Fruit fly (Drosophila melanogaster) whole organism, embryonic: Measurements from ENCODE around the gene CG12951.
A peak's percentile ranks its signal among the peaks of the same experiment; 100 is the strongest.

Experiments
- Blimp-1 ChIP-seq: fragments of 200-800 bp; sonication (Bioruptor generic); optimal IDR thresholded peaks from 3 replicates; lab custom pipeline; 2018; ENCODE audit warnings: missing biosample characterization, missing genetic modification characterization, mild to moderate bottlenecking, moderate library complexity, missing genetic modification reagents
- CG1024 ChIP-seq: fragments of 200-800 bp; sonication (Bioruptor generic); IDR thresholded peaks from 2 replicates; pipeline ENCODE4 v1.3.6; 2022; ENCODE audit warnings: missing biosample characterization, missing genetic modification characterization
- CG10431 ChIP-seq: fragments of 200-800 bp; sonication (Bioruptor generic); optimal IDR thresholded peaks from 3 replicates; lab custom pipeline; 2018; ENCODE audit warnings: missing biosample characterization, mild to moderate bottlenecking, missing genetic modification characterization
- CG10543 ChIP-seq: fragments of 200-800 bp; sonication (Bioruptor generic); optimal IDR thresholded peaks from 3 replicates; lab custom pipeline; 2017; ENCODE audit warnings: missing biosample characterization, mild to moderate bottlenecking, missing genetic modification characterization, moderate library complexity
- CG12071 ChIP-seq: fragments of 200-800 bp; sonication (Bioruptor generic); optimal IDR thresholded peaks from 3 replicates; lab custom pipeline; 2018; ENCODE audit warnings: missing biosample characterization, mild to moderate bottlenecking, missing genetic modification characterization
- CG13624 ChIP-seq: fragments of 200-800 bp; sonication (Bioruptor generic); optimal IDR thresholded peaks from 2 replicates; lab custom pipeline; 2016; ENCODE audit warnings: missing biosample characterization, missing genetic modification characterization
- CG14441 ChIP-seq: fragments of 200-800 bp; sonication (Bioruptor generic); IDR thresholded peaks from 2 replicates; pipeline ENCODE4 v1.3.6; 2022; ENCODE audit warnings: missing biosample characterization, missing genetic modification characterization
- CG15073 ChIP-seq: fragments of 200-800 bp; sonication (Bioruptor generic); optimal IDR thresholded peaks from 2 replicates; lab custom pipeline; 2016; ENCODE audit warnings: missing biosample characterization, missing genetic modification characterization
- CG16863 ChIP-seq: fragments of 200-800 bp; sonication (Bioruptor generic); optimal IDR thresholded peaks from 3 replicates; lab custom pipeline; 2016; ENCODE audit warnings: missing biosample characterization, missing genetic modification characterization
- CG17359 ChIP-seq: fragments of 200-800 bp; sonication (Bioruptor generic); optimal IDR thresholded peaks from 3 replicates; lab custom pipeline; 2018; ENCODE audit warnings: missing biosample characterization, mild to moderate bottlenecking, missing genetic modification characterization, moderate library complexity
- CG17568 ChIP-seq: fragments of 200-800 bp; sonication (Bioruptor generic); optimal IDR thresholded peaks from 2 replicates; lab custom pipeline; 2018; ENCODE audit warnings: missing biosample characterization, mild to moderate bottlenecking, missing genetic modification characterization, moderate library complexity
- CG17802 ChIP-seq: fragments of 200-800 bp; sonication (Bioruptor generic); optimal IDR thresholded peaks from 2 replicates; lab custom pipeline; 2018; ENCODE audit warnings: missing biosample characterization, mild to moderate bottlenecking, missing genetic modification characterization, moderate library complexity
- CG18262 ChIP-seq: fragments of 200-800 bp; optimal IDR thresholded peaks from 3 replicates; lab custom pipeline; 2019; ENCODE audit warnings: missing biosample characterization, mild to moderate bottlenecking, missing genetic modification characterization, moderate library complexity
- CG31365 ChIP-seq: fragments of 200-800 bp; sonication (Bioruptor generic); optimal IDR thresholded peaks from 2 replicates; lab custom pipeline; 2018; ENCODE audit warnings: missing biosample characterization, mild to moderate bottlenecking, missing genetic modification characterization
- CG33213 ChIP-seq: fragments of 200-800 bp; sonication (Bioruptor generic); optimal IDR thresholded peaks from 3 replicates; lab custom pipeline; 2016; ENCODE audit warnings: missing biosample characterization, missing genetic modification characterization
- CG33557 ChIP-seq: fragments of 200-800 bp; sonication (Bioruptor generic); optimal IDR thresholded peaks from 2 replicates; lab custom pipeline; 2019; ENCODE audit warnings: missing biosample characterization, mild to moderate bottlenecking, missing genetic modification characterization, moderate library complexity
- CG3726 ChIP-seq: fragments of 200-800 bp; sonication (Bioruptor generic); IDR thresholded peaks from 3 replicates; pipeline ENCODE4, ENCODE4 v1.3.6; 2022; ENCODE audit warnings: missing biosample characterization, missing genetic modification characterization
- CG3847 ChIP-seq: fragments of 200-800 bp; sonication (Bioruptor generic); IDR thresholded peaks from 2 replicates; pipeline ENCODE4 v1.3.6; 2022; ENCODE audit warnings: missing biosample characterization, missing genetic modification characterization
- CG43689 ChIP-seq: fragments of 200-800 bp; sonication (Bioruptor generic); IDR thresholded peaks from 2 replicates; pipeline ENCODE4 v1.3.6; 2022; ENCODE audit warnings: missing biosample characterization, missing genetic modification characterization
- CG5180 ChIP-seq: fragments of 200-800 bp; sonication (Bioruptor generic); optimal IDR thresholded peaks from 3 replicates; lab custom pipeline; 2017; ENCODE audit warnings: missing biosample characterization, missing genetic modification characterization, mild to moderate bottlenecking, moderate library complexity, missing genetic modification reagents
- CG6175 ChIP-seq: fragments of 200-800 bp; sonication (Bioruptor generic); IDR thresholded peaks from 3 replicates; pipeline ENCODE4 v1.3.6; 2022; ENCODE audit warnings: missing biosample characterization, missing genetic modification characterization
- CG6765 ChIP-seq: fragments of 200-800 bp; sonication (Bioruptor generic); optimal IDR thresholded peaks from 3 replicates; lab custom pipeline; 2017; ENCODE audit warnings: missing biosample characterization, mild to moderate bottlenecking, missing genetic modification characterization
- CG9727 ChIP-seq: fragments of 200-800 bp; sonication (Bioruptor generic); optimal IDR thresholded peaks from 3 replicates; lab custom pipeline; 2017; ENCODE audit warnings: missing biosample characterization, mild to moderate bottlenecking, missing genetic modification characterization
- Dek ChIP-seq: fragments of 200-800 bp; sonication (Bioruptor generic); optimal IDR thresholded peaks from 3 replicates; lab custom pipeline; 2019; ENCODE audit warnings: missing biosample characterization, mild to moderate bottlenecking, missing genetic modification characterization, moderate library complexity
- Dip2 ChIP-seq: fragments of 200-800 bp; sonication (Bioruptor generic); IDR thresholded peaks from 2 replicates; pipeline ENCODE4 v1.3.6; 2022; ENCODE audit warnings: missing biosample characterization, missing genetic modification characterization
- E2f2 ChIP-seq: fragments of 200-800 bp; sonication (Bioruptor generic); IDR thresholded peaks from 2 replicates; pipeline ENCODE4 v1.3.6; 2022; ENCODE audit warnings: missing biosample characterization, missing genetic modification characterization
- ERR ChIP-seq: fragments of 200-800 bp; sonication (Bioruptor generic); optimal IDR thresholded peaks from 2 replicates; lab custom pipeline; 2016; ENCODE audit warnings: missing biosample characterization, missing genetic modification characterization
- H15 ChIP-seq: fragments of 200-800 bp; sonication (Bioruptor generic); IDR thresholded peaks from 3 replicates; pipeline ENCODE4 v1.3.6; 2022; ENCODE audit warnings: missing biosample characterization, missing genetic modification characterization
- Nf-YA ChIP-seq: fragments of 200-800 bp; sonication (Bioruptor generic); IDR thresholded peaks from 2 replicates; pipeline ENCODE4 v1.3.6; 2022; ENCODE audit warnings: missing biosample characterization, missing genetic modification characterization
- Side ChIP-seq: fragments of 200-800 bp; sonication (Bioruptor generic); optimal IDR thresholded peaks from 2 replicates; lab custom pipeline; 2016; ENCODE audit warnings: missing biosample characterization, missing genetic modification characterization
- ara ChIP-seq: fragments of 200-800 bp; sonication (Bioruptor generic); IDR thresholded peaks from 2 replicates; pipeline ENCODE4 v1.3.6; 2022; ENCODE audit warnings: missing biosample characterization, missing genetic modification characterization
- cato ChIP-seq: fragments of 200-800 bp; sonication (Bioruptor generic); optimal IDR thresholded peaks from 2 replicates; lab custom pipeline; 2016; ENCODE audit warnings: missing biosample characterization, missing genetic modification characterization, borderline replicate concordance
- ci ChIP-seq: fragments of 200-800 bp; sonication (Bioruptor generic); IDR thresholded peaks from 3 replicates; pipeline ENCODE4 v1.3.6; 2022; ENCODE audit warnings: missing biosample characterization, missing genetic modification characterization
- ind ChIP-seq: fragments of 200-800 bp; sonication (Bioruptor generic); optimal IDR thresholded peaks from 3 replicates; lab custom pipeline; 2016; ENCODE audit warnings: missing biosample characterization, missing genetic modification characterization
- kni ChIP-seq: fragments of 200-800 bp; sonication (Bioruptor generic); optimal IDR thresholded peaks from 3 replicates; lab custom pipeline; 2017; ENCODE audit warnings: mild to moderate bottlenecking, missing biosample characterization, missing genetic modification reagents, missing genetic modification characterization
- lmd ChIP-seq: fragments of 200-800 bp; sonication (Bioruptor generic); IDR thresholded peaks from 2 replicates; pipeline ENCODE4 v1.3.6; 2022; ENCODE audit warnings: missing biosample characterization, missing genetic modification characterization
- nmo ChIP-seq: fragments of 200-800 bp; sonication (Bioruptor generic); optimal IDR thresholded peaks from 2 replicates; lab custom pipeline; 2018; ENCODE audit warnings: missing biosample characterization, mild to moderate bottlenecking, missing genetic modification characterization, moderate library complexity
- otp ChIP-seq: fragments of 200-800 bp; sonication (Bioruptor generic); IDR thresholded peaks from 3 replicates; pipeline ENCODE4, ENCODE4 v1.3.6; 2022; ENCODE audit warnings: missing biosample characterization, missing genetic modification characterization
- psq ChIP-seq: fragments of 200-800 bp; sonication (Bioruptor generic); optimal IDR thresholded peaks from 2 replicates; lab custom pipeline; 2017; ENCODE audit warnings: missing biosample characterization, missing genetic modification characterization
- pum ChIP-seq: fragments of 200-800 bp; sonication (Bioruptor generic); optimal IDR thresholded peaks from 2 replicates; lab custom pipeline; 2016; ENCODE audit warnings: missing biosample characterization, missing genetic modification characterization
- row ChIP-seq: fragments of 200-800 bp; sonication (Bioruptor generic); IDR thresholded peaks from 3 replicates; pipeline ENCODE4 v1.3.6; 2022; ENCODE audit warnings: missing biosample characterization, missing genetic modification characterization
- sna ChIP-seq: fragments of 200-800 bp; sonication (Bioruptor generic); IDR thresholded peaks from 2 replicates; pipeline ENCODE4 v1.3.6; 2022; ENCODE audit warnings: missing biosample characterization, missing genetic modification characterization; ENCODE audit not compliant: partially characterized antibody
- sob ChIP-seq: fragments of 200-800 bp; sonication (Bioruptor generic); IDR thresholded peaks from 2 replicates; pipeline ENCODE4 v1.3.6; 2022; ENCODE audit warnings: missing biosample characterization, missing genetic modification characterization
- tna ChIP-seq: fragments of 200-800 bp; sonication (Bioruptor generic); IDR thresholded peaks from 2 replicates; pipeline ENCODE4 v1.3.6; 2022; ENCODE audit warnings: missing biosample characterization, missing genetic modification characterization; ENCODE audit not compliant: partially characterized antibody
- tx ChIP-seq: fragments of 200-800 bp; sonication (Bioruptor generic); optimal IDR thresholded peaks from 2 replicates; lab custom pipeline; 2016; ENCODE audit warnings: missing biosample characterization, missing genetic modification characterization
- unpg ChIP-seq: fragments of 200-800 bp; sonication (Bioruptor generic); optimal IDR thresholded peaks from 3 replicates; lab custom pipeline; 2018; ENCODE audit warnings: missing biosample characterization, mild to moderate bottlenecking, missing genetic modification characterization, moderate library complexity
- usp ChIP-seq: fragments of >200 bp; optimal IDR thresholded peaks from 2 replicates; lab custom pipeline; 2017; ENCODE audit warnings: missing biosample characterization, missing genetic modification characterization
- zfh2 ChIP-seq: fragments of 200-800 bp; sonication (Bioruptor generic); optimal IDR thresholded peaks from 2 replicates; lab custom pipeline; 2016; ENCODE audit warnings: missing biosample characterization, missing genetic modification characterization

CG12951 gene

dm6 chr3R:9340076-9340315, 9.9 kb upstream of the CG12951 start, which contains the start of gene drn:
drn (plus strand) TSS chr3R:9340216.
- TF ChIP-seq psq (GFP tag; lab: Kevin White, UChicago), result no peak
- TF ChIP-seq, all 482 proteins: peak for 0

- TF ChIP-seq CG18262 (tag; lab: Kevin White, UChicago), result peak; percentile 88
- peak; percentile 21; the same call in 2 of the 3 replicates for TF ChIP-seq otp
- TF ChIP-seq usp, result no peak
- TF ChIP-seq sob (GFP tag; lab: Robert Waterston, UW), result no peak
- TF ChIP-seq CG10543 (GFP tag; lab: Kevin White, UChicago), result peak; percentile 56
- no peak for TF ChIP-seq CG15073 (GFP tag; lab: Kevin White, UChicago)
- peak; percentile 70 for TF ChIP-seq Blimp-1 (GFP tag; lab: Kevin White, UChicago)
- TF ChIP-seq ERR (GFP tag; lab: Kevin White, UChicago), result no peak
- peak; percentile 40 for TF ChIP-seq CG33557
- TF ChIP-seq pum, result peak; percentile 44
- peak; percentile 17 for TF ChIP-seq ind (GFP tag; lab: Kevin White, UChicago)
- no peak for TF ChIP-seq Side (GFP tag; lab: Kevin White, UChicago)
- peak; percentile 90 for TF ChIP-seq kni
- TF ChIP-seq CG3847 (GFP tag; lab: Robert Waterston, UW), result 0 out of 2 replicates have a peak, but pooled peaks have one; percentile 35
- TF ChIP-seq CG6175 (GFP tag; lab: Robert Waterston, UW), result no peak
- TF ChIP-seq CG9727 (GFP tag; lab: Kevin White, UChicago), result peak; percentile 76
- TF ChIP-seq nmo (GFP tag; lab: Kevin White, UChicago), result peak; percentile 85
- peak; percentile 27; the same call in 1 of the 2 replicates for TF ChIP-seq CG1024 (GFP tag; lab: Robert Waterston, UW)
- TF ChIP-seq CG43689 (GFP tag; lab: Robert Waterston, UW), result no peak
- no peak; the same call in 1 of the 2 replicates for TF ChIP-seq lmd (GFP tag; lab: Robert Waterston, UW)
- TF ChIP-seq H15 (GFP tag; lab: Robert Waterston, UW), result no peak
- TF ChIP-seq sna (GFP tag; lab: Robert Waterston, UW), result no peak
- no peak for TF ChIP-seq CG10431 (GFP tag; lab: Kevin White, UChicago)
- TF ChIP-seq Nf-YA (GFP tag; lab: Robert Waterston, UW), result no peak
- peak; percentile 77 for TF ChIP-seq unpg (GFP tag; lab: Kevin White, UChicago)
- no peak for TF ChIP-seq tna (GFP tag; lab: Robert Waterston, UW)
- TF ChIP-seq row (GFP tag; lab: Robert Waterston, UW), result peak; percentile 55
- no peak for TF ChIP-seq E2f2 (GFP tag; lab: Robert Waterston, UW)
- TF ChIP-seq Dek (tag; lab: Kevin White, UChicago), result no peak
- TF ChIP-seq CG17802, result peak; percentile 21
- TF ChIP-seq CG16863 (GFP tag; lab: Kevin White, UChicago), result peak; percentile 58
- TF ChIP-seq CG31365 (tag; lab: Kevin White, UChicago), result no peak
- no peak for TF ChIP-seq Dip2 (GFP tag; lab: Robert Waterston, UW)
- TF ChIP-seq CG13624 (GFP tag; lab: Kevin White, UChicago), result peak; percentile 52
- TF ChIP-seq ci (GFP tag; lab: Robert Waterston, UW), result peak; percentile 47
- TF ChIP-seq CG5180 (GFP tag; lab: Kevin White, UChicago), result peak; percentile 49
- TF ChIP-seq ara, result peak; percentile 11; the same call in 1 of the 2 replicates
- no peak for TF ChIP-seq CG3726 (GFP tag; lab: Robert Waterston, UW)
- TF ChIP-seq CG12071 (GFP tag; lab: Kevin White, UChicago), result no peak
- peak; percentile 64 for TF ChIP-seq CG17568 (GFP tag; lab: Kevin White, UChicago)
- TF ChIP-seq tx (GFP tag; lab: Kevin White, UChicago), result peak; percentile 7
- TF ChIP-seq CG14441 (GFP tag; lab: Robert Waterston, UW), result no peak
- TF ChIP-seq CG33213, result peak; percentile 11
- TF ChIP-seq cato (GFP tag; lab: Kevin White, UChicago), result no peak
- peak; percentile 80 for TF ChIP-seq CG17359 (tag; lab: Kevin White, UChicago)
- TF ChIP-seq zfh2, result no peak
- TF ChIP-seq CG6765 (GFP tag; lab: Kevin White, UChicago), result no peak
These were observed 9.3 kb upstream of the CG12951 start for dm6 chr3R:9339176-9340075.
